Fruit fly (Drosophila melanogaster): ENCODE data around the gene CG18823.

Gene CG18823

dm6 chrX:1033066-1033465 is 42.7 kb downstream of the CG18823 start (continued):
- TF ChIP-seq Side (GFP tag; optimal IDR thresholded peaks at IDR 0.05) (no peak), Oli (tag; optimal IDR thresholded peaks at IDR 0.05) (no peak), tup (GFP tag; optimal IDR thresholded peaks at IDR 0.05) (no peak), CG13296 (GFP tag; optimal IDR thresholded peaks at IDR 0.05) (no peak), Eip74EF (GFP tag; optimal IDR thresholded peaks at IDR 0.05) (no peak), Dfd (GFP tag; optimal IDR thresholded peaks at IDR 0.05) (no peak), grn (GFP tag; optimal IDR thresholded peaks at IDR 0.05) (peak; percentile 76), CG10209 (GFP tag; optimal IDR thresholded peaks at IDR 0.05) (no peak), Fer2 (tag; optimal IDR thresholded peaks at IDR 0.05) (no peak), CG10979 (tag; optimal IDR thresholded peaks at IDR 0.05) (no peak), CG8924 (tag; optimal IDR thresholded peaks at IDR 0.05) (no peak), ken (GFP tag; IDR thresholded peaks at IDR 0.05) (no peak), gfzf (GFP tag; optimal IDR thresholded peaks at IDR 0.05) (peak; percentile 42), tna (GFP tag; IDR thresholded peaks at IDR 0.05; ENCODE audit: partially characterized antibody) (peak; percentile 97), CG17385 (GFP tag; optimal IDR thresholded peaks at IDR 0.05) (no peak), CG4730 (GFP tag; IDR thresholded peaks at IDR 0.05) (no peak), CG1792 (GFP tag; optimal IDR thresholded peaks at IDR 0.05) (no peak), Dek (tag; optimal IDR thresholded peaks at IDR 0.05) (no peak), ranshi (GFP tag; IDR thresholded peaks at IDR 0.05) (no peak), bowl (GFP tag; IDR thresholded peaks at IDR 0.05) (no peak), ems (GFP tag; optimal IDR thresholded peaks at IDR 0.05) (no peak), zfh1 (GFP tag; IDR thresholded peaks at IDR 0.05) (no peak), Elba2 (GFP tag; optimal IDR thresholded peaks at IDR 0.05) (no peak), CG2875 (GFP tag; optimal IDR thresholded peaks at IDR 0.05) (no peak), CG9876 (GFP tag; optimal IDR thresholded peaks at IDR 0.05) (no peak), CG14860 (GFP tag; IDR thresholded peaks at IDR 0.05; ENCODE audit: partially characterized antibody) (peak; percentile 93), wor (GFP tag; IDR thresholded peaks at IDR 0.05) (no peak), gcm2 (GFP tag; optimal IDR thresholded peaks at IDR 0.05) (no peak), Dad (GFP tag; optimal IDR thresholded peaks at IDR 0.05) (no peak), gce (GFP tag; IDR thresholded peaks at IDR 0.05) (no peak), Optix (GFP tag; IDR thresholded peaks at IDR 0.05) (no peak), toy (GFP tag; IDR thresholded peaks at IDR 0.05) (no peak), Opbp (GFP tag; IDR thresholded peaks at IDR 0.05; ENCODE audit: partially characterized antibody) (peak; percentile 99), CG10462 (GFP tag; optimal IDR thresholded peaks at IDR 0.05) (no peak), croc (GFP tag; conservative IDR thresholded peaks at IDR 0.05) (no peak), CG11093 (GFP tag; IDR thresholded peaks at IDR 0.05) (no peak), stc (GFP tag; IDR thresholded peaks at IDR 0.05) (no peak), CG11723 (GFP tag; optimal IDR thresholded peaks at IDR 0.05) (no peak), CG18476 (GFP tag; optimal IDR thresholded peaks at IDR 0.05) (no peak), sug (tag; optimal IDR thresholded peaks at IDR 0.05) (peak; percentile 14), CG17328 (GFP tag; IDR thresholded peaks at IDR 0.05) (no peak), nerfin-2 (GFP tag; IDR thresholded peaks at IDR 0.05; ENCODE audit: partially characterized antibody) (peak; percentile 97), org-1 (GFP tag; optimal IDR thresholded peaks at IDR 0.05) (no peak), CG17359 (tag; optimal IDR thresholded peaks at IDR 0.05) (no peak), YL-1 (GFP tag; optimal IDR thresholded peaks at IDR 0.05) (no peak), CG6791 (GFP tag; IDR thresholded peaks at IDR 0.05; ENCODE audit: partially characterized antibody) (peak; percentile 99)
